Worm (Caenorhabditis elegans) whole organism, L2 larva: ENCODE data around the gene Y43F8C.6.

Experiments
- alr-1 ChIP-seq: fragments of 150-350 bp; optimal IDR thresholded peaks from 2 replicates; lab custom pipeline; 2014; ENCODE audit warnings: missing biosample characterization, missing genetic modification characterization
- aly-2 ChIP-seq: fragments of 150-350 bp; optimal IDR thresholded peaks from 2 replicates; lab custom pipeline; 2014; ENCODE audit warnings: missing biosample characterization, missing genetic modification characterization
- elt-3 ChIP-seq: sonication (generic microtip); optimal IDR thresholded peaks from 2 replicates; lab custom pipeline; 2017; ENCODE audit warnings: missing biosample characterization, missing genetic modification characterization
- lsy-2 ChIP-seq, 2 experiments: fragments of 150-350 bp in 1 of 2; sonication (generic microtip) in 1 of 2; optimal IDR thresholded peaks; 2 replicates each; lab custom pipeline; 2014 to 2017; ENCODE audit warnings: missing biosample characterization in 2 of 2, missing genetic modification characterization in 2 of 2
- nhr-11 ChIP-seq: fragments of 150-350 bp; optimal IDR thresholded peaks from 2 replicates; lab custom pipeline; 2014; ENCODE audit warnings: missing biosample characterization, missing genetic modification characterization
- unc-62 ChIP-seq: fragments of 150-350 bp; optimal IDR thresholded peaks from 2 replicates; lab custom pipeline; 2014; ENCODE audit warnings: missing biosample characterization, missing genetic modification reagents, missing genetic modification characterization
- zag-1 ChIP-seq: fragments of 150-350 bp; optimal IDR thresholded peaks from 2 replicates; lab custom pipeline; 2014; ENCODE audit warnings: missing biosample characterization, missing genetic modification characterization

- no peak for TF ChIP-seq nhr-11 (tag; lab: Kevin White, UChicago)
- TF ChIP-seq zag-1: no peak
- no peak for TF ChIP-seq alr-1 (tag; lab: Kevin White, UChicago)
- no peak for TF ChIP-seq aly-2 (tag; lab: Kevin White, UChicago)
- no peak for TF ChIP-seq elt-3 (tag; lab: Kevin White, UChicago)
- TF ChIP-seq unc-62: no peak
- no peak for TF ChIP-seq lsy-2 (tag; optimal IDR thresholded peaks at IDR 0.05; lab: Kevin White, UChicago)
These were observed at the start of gene Y43F8C.6 for ce11 chrV:19640808-19641207.
